Worm (Caenorhabditis elegans) whole organism, L4/young adult: ENCODE data around the gene C05D11.1.

ENCODE experiments used
- W03F9.2 ChIP-seq: fragments of 150-350 bp; optimal IDR thresholded peaks from 2 replicates; lab custom pipeline; 2014; ENCODE audit warnings: missing biosample characterization, missing genetic modification characterization
- dao-5 ChIP-seq: sonication (generic microtip); optimal IDR thresholded peaks from 2 replicates; lab custom pipeline; 2016; ENCODE audit warnings: missing genotype, missing genetic modification characterization, moderate library complexity, missing compliant biosample characterization
- him-1 ChIP-seq: sonication (generic microtip); optimal IDR thresholded peaks from 2 replicates; lab custom pipeline; 2016; ENCODE audit warnings: missing genotype, missing genetic modification reagents, missing genetic modification characterization, missing compliant biosample characterization

- TF ChIP-seq dao-5 (no peak), him-1 (tag; lab: Kevin White, UChicago) (no peak), W03F9.2 (no peak)
These were observed 40.0 kb upstream of the C05D11.1 start for ce11 chrIII:6396381-6396780.
